Worm (Caenorhabditis elegans): ENCODE data around the gene Y57A10A.27.

DNA sequence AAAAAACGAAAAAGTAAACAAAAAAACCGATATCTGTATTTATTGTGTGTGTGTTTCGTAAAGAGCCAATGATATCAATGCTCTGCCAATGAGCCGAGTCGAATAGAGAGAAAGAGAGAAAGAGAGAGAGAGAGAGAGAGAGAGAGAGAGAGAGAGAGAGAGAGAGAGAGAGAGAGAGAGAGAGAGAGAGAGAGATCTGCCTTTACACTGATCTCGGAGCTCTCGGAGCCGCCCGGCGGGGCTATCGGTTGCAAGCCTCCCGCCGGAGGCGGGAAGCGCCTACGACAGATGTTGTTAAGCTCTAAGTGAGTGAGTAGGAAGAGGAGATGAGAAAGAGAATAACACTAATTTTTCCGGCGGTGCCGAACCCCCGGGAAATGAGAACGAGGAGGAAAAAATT lies 6.0 kb downstream of the Y57A10A.27 start:
- TF ChIP-seq ceh-30 (tag; optimal IDR thresholded peaks at IDR 0.05) (no peak), ama-1 (optimal IDR thresholded peaks at IDR 0.05) (no peak), pqm-1 (tag; optimal IDR thresholded peaks at IDR 0.05) (no peak), fkh-6 (tag; optimal IDR thresholded peaks at IDR 0.05) (no peak), lim-6 (tag; optimal IDR thresholded peaks at IDR 0.05) (no peak), ceh-24 (tag; optimal IDR thresholded peaks at IDR 0.05) (no peak)
